Fruit fly (Drosophila melanogaster): Measurements from ENCODE around the gene CG4860.

Gene CG4860

dm6 chr3R:12221366-12221916 lies at the start of gene CG4860 (continued):
- no peak for TF ChIP-seq CG33557 (GFP tag; optimal IDR thresholded peaks at IDR 0.05)
- peak; percentile 65 for TF ChIP-seq CG8281 (tag; optimal IDR thresholded peaks at IDR 0.05)
- TF ChIP-seq CG31441 (GFP tag; IDR thresholded peaks at IDR 0.05), result peak; percentile 91
- TF ChIP-seq Fer2 (tag; optimal IDR thresholded peaks at IDR 0.05), result peak; percentile 87
- TF ChIP-seq Taf1 (GFP tag; IDR thresholded peaks at IDR 0.05), result peak; percentile 71; the same call in 1 of the 2 replicates
- TF ChIP-seq CG10209 (GFP tag; optimal IDR thresholded peaks at IDR 0.05), result peak; percentile 85
- TF ChIP-seq kni (GFP tag; optimal IDR thresholded peaks at IDR 0.05), result no peak
- TF ChIP-seq GATAe (GFP tag; conservative IDR thresholded peaks at IDR 0.05), result peak; percentile 58; the same call in 1 of the 2 replicates
- TF ChIP-seq CG10431 (GFP tag; optimal IDR thresholded peaks at IDR 0.05), result no peak
- peak; percentile 82 for TF ChIP-seq CG17328 (GFP tag; IDR thresholded peaks at IDR 0.05)
- TF ChIP-seq Stat92E (GFP tag; optimal IDR thresholded peaks at IDR 0.05), result no peak
- peak; percentile 81 for TF ChIP-seq salm (tag; optimal IDR thresholded peaks at IDR 0.05)
- TF ChIP-seq sisA (GFP tag; IDR thresholded peaks at IDR 0.05), result peak; percentile 74
- TF ChIP-seq B-H2 (GFP tag; optimal IDR thresholded peaks at IDR 0.05), result peak; percentile 80
- peak; percentile 91 for TF ChIP-seq vvl (GFP tag; IDR thresholded peaks at IDR 0.05)
- peak; percentile 85 for TF ChIP-seq bab2 (GFP tag; optimal IDR thresholded peaks at IDR 0.05)
- peak; percentile 73 for TF ChIP-seq ab (GFP tag; optimal IDR thresholded peaks at IDR 0.05)
- TF ChIP-seq Chrac-16 (GFP tag; optimal IDR thresholded peaks at IDR 0.05), result peak; percentile 85
- peak; percentile 63 for TF ChIP-seq CG15011 (GFP tag; optimal IDR thresholded peaks at IDR 0.05)
- peak; percentile 26 for TF ChIP-seq zen (tag; optimal IDR thresholded peaks at IDR 0.05)
- peak; percentile 89 for TF ChIP-seq CG14441 (GFP tag; IDR thresholded peaks at IDR 0.05)
- peak; percentile 66 for TF ChIP-seq CG12104 (GFP tag; optimal IDR thresholded peaks at IDR 0.05)
- TF ChIP-seq Med (GFP tag), result peak; percentile 98
- TF ChIP-seq sens-2 (GFP tag; IDR thresholded peaks at IDR 0.05), result peak; percentile 62; the same call in 1 of the 2 replicates
- TF ChIP-seq Hr51 (GFP tag; optimal IDR thresholded peaks at IDR 0.05), result peak; percentile 74 to 92
- no peak for TF ChIP-seq CG4707 (GFP tag; optimal IDR thresholded peaks at IDR 0.05)
- TF ChIP-seq chinmo (GFP tag; IDR thresholded peaks at IDR 0.05; ENCODE audit: partially characterized antibody), result no peak
- TF ChIP-seq CG11723 (GFP tag; optimal IDR thresholded peaks at IDR 0.05), result peak; percentile 57
- peak; percentile 88 for TF ChIP-seq dmrt99B (tag; optimal IDR thresholded peaks at IDR 0.05)
- TF ChIP-seq CG3065 (GFP tag; optimal IDR thresholded peaks at IDR 0.05), result peak; percentile 66
- peak; percentile 81 for TF ChIP-seq CHES-1-like (GFP tag; optimal IDR thresholded peaks at IDR 0.05)
- peak; percentile 76 for TF ChIP-seq Vsx1 (GFP tag; optimal IDR thresholded peaks at IDR 0.05)
- peak; percentile 58 for TF ChIP-seq cato (GFP tag; optimal IDR thresholded peaks at IDR 0.05; ENCODE audit: borderline replicate concordance)
- peak; percentile 80 for TF ChIP-seq CG17385 (GFP tag; optimal IDR thresholded peaks at IDR 0.05)
- peak; percentile 53; the same call in 1 of the 3 replicates for TF ChIP-seq sr (GFP tag; IDR thresholded peaks at IDR 0.05)
- TF ChIP-seq fd102C (GFP tag; optimal IDR thresholded peaks at IDR 0.05), result no peak
- TF ChIP-seq ham (GFP tag; IDR thresholded peaks at IDR 0.05), result 0 out of 2 replicates have a peak, but pooled peaks have one; percentile 5
- TF ChIP-seq CG3995 (GFP tag; optimal IDR thresholded peaks at IDR 0.05), result peak; percentile 27
- no peak for TF ChIP-seq inv (GFP tag; IDR thresholded peaks at IDR 0.05; ENCODE audit: partially characterized antibody)
- TF ChIP-seq Pdp1 (GFP tag; optimal IDR thresholded peaks at IDR 0.05), result peak; percentile 75 to 91
- TF ChIP-seq gcm (GFP tag; optimal IDR thresholded peaks at IDR 0.05), result peak; percentile 81
- TF ChIP-seq CG13287 (GFP tag; IDR thresholded peaks at IDR 0.05; ENCODE audit: partially characterized antibody), result peak; percentile 10; the same call in 1 of the 2 replicates
- TF ChIP-seq CG6689 (GFP tag; IDR thresholded peaks at IDR 0.05), result peak; percentile 85
- peak; percentile 88 for TF ChIP-seq CG4424 (GFP tag; optimal IDR thresholded peaks at IDR 0.05)
- peak; percentile 80 for TF ChIP-seq Max (GFP tag; optimal IDR thresholded peaks at IDR 0.05)
- TF ChIP-seq CG8089 (GFP tag; optimal IDR thresholded peaks at IDR 0.05), result peak; percentile 64
- TF ChIP-seq CG43689 (GFP tag; IDR thresholded peaks at IDR 0.05), result peak; percentile 63
- TF ChIP-seq seq (GFP tag; IDR thresholded peaks at IDR 0.05), result peak; percentile 77
- peak; percentile 67; the same call in 1 of the 2 replicates for TF ChIP-seq ro (GFP tag; IDR thresholded peaks at IDR 0.05)

All from whole organism, embryonic.